Fruit fly (Drosophila melanogaster): ENCODE results near the gene CG12883.

- TF ChIP-seq CrebA (GFP tag; optimal IDR thresholded peaks at IDR 0.05; ENCODE audit: borderline replicate concordance) (no peak), psq (GFP tag; optimal IDR thresholded peaks at IDR 0.05) (no peak), OdsH (GFP tag; optimal IDR thresholded peaks at IDR 0.05) (no peak), pan (optimal IDR thresholded peaks at IDR 0.05) (no peak), jim (GFP tag; optimal IDR thresholded peaks at IDR 0.05) (no peak)
These were observed 17.7 kb upstream of the CG12883 start for dm6 chr3R:27661389-27661788.

All from whole organism, wandering third instar larva.